Worm (Caenorhabditis elegans) whole organism, young adult: ENCODE data around the gene mrps-14.

Source experiments
- B0336.3 ChIP-seq: fragments of 200-800 bp; sonication (Bioruptor generic); IDR thresholded peaks from 2 replicates; pipeline ENCODE4 v1.3.6; 2022; ENCODE audit warnings: missing genetic modification characterization, missing compliant biosample characterization
- C17E4.6 ChIP-seq: fragments of 200-800 bp; sonication (Bioruptor generic); IDR thresholded peaks from 2 replicates; pipeline ENCODE4 v1.3.6; 2022; ENCODE audit warnings: missing genetic modification reagents, missing genetic modification characterization, missing compliant biosample characterization
- F23B12.7 ChIP-seq: sonication (generic microtip); optimal IDR thresholded peaks from 2 replicates; lab custom pipeline; 2017; ENCODE audit warnings: missing genetic modification characterization, mild to moderate bottlenecking, missing compliant biosample characterization, antibody characterized with exemption, moderate library complexity; ENCODE audit not compliant: insufficient read depth
- F37B4.10 ChIP-seq: fragments of 200-800 bp; sonication (Bioruptor generic); IDR thresholded peaks from 2 replicates; pipeline ENCODE4 v1.3.6; 2022; ENCODE audit warnings: missing genetic modification characterization, missing compliant biosample characterization
- F39B2.1 ChIP-seq: fragments of 200-800 bp; sonication (Bioruptor generic); IDR thresholded peaks from 2 replicates; pipeline ENCODE4 v1.3.6; 2022; ENCODE audit warnings: missing genetic modification reagents, missing genetic modification characterization, missing compliant biosample characterization
- F57C9.4 ChIP-seq: sonication (generic microtip); optimal IDR thresholded peaks from 2 replicates; lab custom pipeline; 2017; ENCODE audit warnings: mild to moderate bottlenecking, missing genetic modification characterization, missing compliant biosample characterization
- K12H6.12 ChIP-seq: fragments of 200-800 bp; sonication (Bioruptor generic); optimal IDR thresholded peaks from 2 replicates; lab custom pipeline; 2018; ENCODE audit warnings: mild to moderate bottlenecking, missing genetic modification characterization, missing compliant biosample characterization
- Y53F4B.3 ChIP-seq: fragments of 200-800 bp; sonication (Bioruptor generic); IDR thresholded peaks from 2 replicates; pipeline ENCODE4 v1.3.6; 2022; ENCODE audit warnings: missing genetic modification reagents, missing genetic modification characterization, missing compliant biosample characterization
- Y95B8A.8 ChIP-seq: fragments of 200-800 bp; sonication (Bioruptor generic); IDR thresholded peaks from 2 replicates; pipeline ENCODE4 v1.3.6; 2022; ENCODE audit warnings: missing genetic modification reagents, missing genetic modification characterization, missing compliant biosample characterization
- ZK185.1 ChIP-seq: sonication (generic microtip); optimal IDR thresholded peaks from 2 replicates; lab custom pipeline; 2016; ENCODE audit warnings: mild to moderate bottlenecking, missing genetic modification characterization, missing compliant biosample characterization; ENCODE audit not compliant: poor library complexity, severe bottlenecking
- aptf-2 ChIP-seq: fragments of 200-800 bp; sonication (Bioruptor generic); conservative IDR thresholded peaks from 2 replicates; pipeline ENCODE4 v1.3.6; 2022; ENCODE audit warnings: missing genetic modification reagents, missing genetic modification characterization, missing compliant biosample characterization
- attf-6 ChIP-seq: fragments of 200-800 bp; sonication (Bioruptor generic); IDR thresholded peaks from 2 replicates; pipeline ENCODE4 v1.3.6; 2022; ENCODE audit warnings: missing genetic modification reagents, missing genetic modification characterization, missing compliant biosample characterization
- bed-1 ChIP-seq: fragments of 200-800 bp; sonication (Bioruptor generic); IDR thresholded peaks from 2 replicates; pipeline ENCODE4 v1.3.6; 2022; ENCODE audit warnings: missing genetic modification reagents, missing genetic modification characterization, missing compliant biosample characterization
- ccch-3 ChIP-seq: fragments of 200-800 bp; sonication (Bioruptor generic); optimal IDR thresholded peaks from 2 replicates; lab custom pipeline; 2018; ENCODE audit warnings: mild to moderate bottlenecking, missing genetic modification characterization, missing compliant biosample characterization
- ceh-40 ChIP-seq: fragments of 200-800 bp; sonication (Bioruptor generic); IDR thresholded peaks from 2 replicates; pipeline ENCODE4 v1.3.6; 2022; ENCODE audit warnings: missing genetic modification characterization, missing compliant biosample characterization
- ceh-79 ChIP-seq: sonication (generic microtip); optimal IDR thresholded peaks from 2 replicates; lab custom pipeline; 2017; ENCODE audit warnings: mild to moderate bottlenecking, missing genetic modification characterization, missing compliant biosample characterization
- dox-1 ChIP-seq: fragments of 200-800 bp; sonication (Bioruptor generic); IDR thresholded peaks from 2 replicates; pipeline ENCODE4 v1.3.6; 2022; ENCODE audit warnings: missing genetic modification reagents, missing genetic modification characterization, missing compliant biosample characterization
- dpl-1 ChIP-seq: fragments of 150-350 bp; optimal IDR thresholded peaks from 2 replicates; lab custom pipeline; 2014; ENCODE audit warnings: missing biosample characterization, missing genetic modification reagents, missing genetic modification characterization
- ekl-4 ChIP-seq: fragments of 200-800 bp; sonication (Bioruptor generic); IDR thresholded peaks from 2 replicates; pipeline ENCODE4 v1.3.6; 2022; ENCODE audit warnings: missing genetic modification reagents, missing genetic modification characterization, missing compliant biosample characterization
- him-1 ChIP-seq: sonication (generic microtip); optimal IDR thresholded peaks from 2 replicates; lab custom pipeline; 2016; ENCODE audit warnings: missing genotype, missing genetic modification reagents, missing genetic modification characterization, missing compliant biosample characterization
- hsf-1 ChIP-seq: fragments of 200-800 bp; sonication (Bioruptor generic); IDR thresholded peaks from 2 replicates; pipeline ENCODE4 v1.3.6; 2022; ENCODE audit warnings: missing genetic modification reagents, missing genetic modification characterization, missing compliant biosample characterization
- lin-54 ChIP-seq: fragments of 200-800 bp; sonication (Bioruptor generic); optimal IDR thresholded peaks from 2 replicates; lab custom pipeline; 2018; ENCODE audit warnings: mild to moderate bottlenecking, missing genetic modification characterization, missing compliant biosample characterization
- madf-10 ChIP-seq: sonication (generic microtip); optimal IDR thresholded peaks from 2 replicates; lab custom pipeline; 2016; ENCODE audit warnings: mild to moderate bottlenecking, missing genetic modification characterization, missing compliant biosample characterization
- madf-8 ChIP-seq: fragments of 200-800 bp; sonication (Bioruptor generic); conservative IDR thresholded peaks from 2 replicates; pipeline ENCODE4 v1.3.6; 2022; ENCODE audit warnings: missing genetic modification reagents, missing genetic modification characterization, missing compliant biosample characterization
- mes-4 ChIP-seq: sonication (generic microtip); optimal IDR thresholded peaks from 2 replicates; lab custom pipeline; 2016; ENCODE audit warnings: missing genotype, missing genetic modification characterization, missing compliant biosample characterization
- nhr-27 ChIP-seq: fragments of 200-800 bp; sonication (Bioruptor generic); optimal IDR thresholded peaks from 2 replicates; lab custom pipeline; 2018; ENCODE audit warnings: mild to moderate bottlenecking, missing genetic modification characterization, moderate library complexity, missing compliant biosample characterization
- nhr-80 ChIP-seq: sonication (generic microtip); optimal IDR thresholded peaks from 2 replicates; lab custom pipeline; 2016; ENCODE audit warnings: missing genetic modification characterization, missing compliant biosample characterization
- pha-4 ChIP-seq: fragments of 150-350 bp; sonication (generic microtip); optimal IDR thresholded peaks from 2 replicates; lab custom pipeline; 2014; ENCODE audit warnings: missing biosample characterization, missing genetic modification reagents, missing genetic modification characterization
- sdz-38 ChIP-seq: sonication (generic microtip); optimal IDR thresholded peaks from 2 replicates; lab custom pipeline; 2016; ENCODE audit warnings: missing genotype, missing genetic modification characterization, missing compliant biosample characterization
- snpc-1.1 ChIP-seq: sonication (generic microtip); optimal IDR thresholded peaks from 2 replicates; lab custom pipeline; 2017; ENCODE audit warnings: missing genetic modification characterization, mild to moderate bottlenecking, missing compliant biosample characterization, antibody characterized with exemption, moderate library complexity, missing genotype, missing genetic modification reagents; ENCODE audit not compliant: insufficient read depth
- snpc-4 ChIP-seq, 5 experiments: fragments of 150-350 bp in 1 of 5; sonication (generic microtip) in 4 of 5; optimal IDR thresholded peaks; 2 replicates each; lab custom pipeline; 2014 to 2018; ENCODE audit warnings: missing genetic modification characterization in 5 of 5, missing biosample characterization in 3 of 5, antibody characterized with exemption in 2 of 5, mild to moderate bottlenecking in 2 of 5, missing compliant biosample characterization in 2 of 5, missing genotype in 2 of 5, moderate library complexity in 2 of 5, missing genetic modification reagents in 1 of 5
- tlf-1 ChIP-seq: fragments of 200-800 bp; sonication (Bioruptor generic); optimal IDR thresholded peaks from 2 replicates; lab custom pipeline; 2018; ENCODE audit warnings: mild to moderate bottlenecking, missing genetic modification characterization, missing compliant biosample characterization
- ztf-22 ChIP-seq: fragments of 200-800 bp; sonication (Bioruptor generic); optimal IDR thresholded peaks from 2 replicates; lab custom pipeline; 2018; ENCODE audit warnings: mild to moderate bottlenecking, missing genetic modification characterization, moderate library complexity, missing compliant biosample characterization

mrps-14 gene

ce11 chrII:10239595-10239994 lies 2.7 kb downstream of the mrps-14 start, which contains the start of gene mec-15:
Gene mec-15 (minus strand): TSS chrII:10239695.
- TF ChIP-seq lin-54 (no peak), hsf-1 (GFP tag; lab: Robert Waterston, UW) (no peak), madf-8 (GFP tag; lab: Robert Waterston, UW) (no peak), snpc-1.1 (tag; lab: Kevin White, UChicago) (no peak), F37B4.10 (GFP tag; lab: Robert Waterston, UW) (no peak), bed-1 (no peak), ekl-4 (GFP tag; lab: Robert Waterston, UW) (no peak), K12H6.12 (tag; lab: Kevin White, UChicago) (no peak), pha-4 (tag; lab: Kevin White, UChicago) (no peak), nhr-27 (tag; lab: Kevin White, UChicago) (no peak), aptf-2 (no peak)

- TF ChIP-seq snpc-4 (GFP tag; optimal IDR thresholded peaks at IDR 0.05; lab: Kevin White, UChicago) (no peak), snpc-4 (tag; optimal IDR thresholded peaks at IDR 0.05; lab: Kevin White, UChicago) (no peak), F39B2.1 (GFP tag; lab: Robert Waterston, UW) (no peak), ceh-79 (tag; lab: Kevin White, UChicago) (no peak), Y95B8A.8 (no peak), madf-10 (no peak), dpl-1 (GFP tag; lab: Kevin White, UChicago) (no peak), madf-8 (GFP tag; lab: Robert Waterston, UW) (no peak), him-1 (no peak), ztf-22 (no peak), B0336.3 (GFP tag; lab: Robert Waterston, UW) (no peak), lin-54 (no peak), nhr-80 (tag; lab: Kevin White, UChicago) (no peak), mes-4 (tag; lab: Kevin White, UChicago) (no peak), ZK185.1 (tag; lab: Kevin White, UChicago) (no peak), pha-4 (tag; lab: Kevin White, UChicago) (no peak), sdz-38 (no peak)
Measured at ce11 chrII:10234398-10234797, 7.9 kb downstream of the mrps-14 start, which contains the start of gene ubxn-5. Gene ubxn-5 (minus strand): TSS chrII:10234498.

- no peak for TF ChIP-seq C17E4.6 (GFP tag; lab: Robert Waterston, UW)
- TF ChIP-seq nhr-80 (tag; lab: Kevin White, UChicago): peak; percentile 55
- no peak for TF ChIP-seq attf-6 (GFP tag; lab: Robert Waterston, UW)
- TF ChIP-seq dox-1 (GFP tag; lab: Robert Waterston, UW): 0 out of 2 replicates have a peak, but pooled peaks have one; percentile 20
Measured at ce11 chrII:10231874-10232273, 10.4 kb downstream of the mrps-14 start.

DNA sequence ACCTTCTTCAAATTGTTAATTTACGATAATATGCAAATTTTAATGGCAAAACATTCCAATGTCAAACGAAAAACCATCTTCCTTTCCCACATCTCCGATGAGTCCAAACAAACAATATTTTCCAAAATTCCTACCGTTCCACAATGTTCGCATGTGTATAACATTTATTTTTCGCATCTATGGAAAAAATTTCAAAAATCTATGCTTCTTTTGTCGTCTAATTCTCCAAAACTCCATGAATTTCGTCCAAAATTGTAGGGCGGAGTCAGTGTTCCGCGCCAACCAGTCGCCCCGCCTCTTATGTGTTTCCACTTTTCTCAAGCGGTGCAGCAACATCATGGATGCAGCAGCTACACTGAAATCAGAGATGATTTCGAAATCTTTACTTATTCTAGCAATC lies 11.3 kb downstream of the mrps-14 start, which contains the start of gene T01E8.8:
Gene T01E8.8, plus strand, starts transcription at position 301 of the 400 bp plus-strand sequence.
- TF ChIP-seq dpl-1 (GFP tag; lab: Kevin White, UChicago) (no peak), Y53F4B.3 (GFP tag; lab: Robert Waterston, UW) (no peak), ceh-40 (no peak), F57C9.4 (no peak), F23B12.7 (tag; lab: Kevin White, UChicago) (no peak), tlf-1 (GFP tag; lab: Kevin White, UChicago) (no peak), ccch-3 (GFP tag; lab: Kevin White, UChicago) (no peak)
